Fruit fly (Drosophila melanogaster): ENCODE measurements around the gene CG31415.

CG31415 gene

dm6 chr3R:9771519-9771972 lies 28.2 kb downstream of the CG31415 start, which contains the start of gene CG9471 (continued):
- TF ChIP-seq CG9817 (tag; optimal IDR thresholded peaks at IDR 0.05) (peak; percentile 92), CG12659 (GFP tag; optimal IDR thresholded peaks at IDR 0.05) (peak; percentile 93), sc (optimal IDR thresholded peaks at IDR 0.05) (no peak), sc (GFP tag; optimal IDR thresholded peaks at IDR 0.05) (peak; percentile 78), CG18476 (GFP tag; optimal IDR thresholded peaks at IDR 0.05) (peak; percentile 89), CG3281 (GFP tag; optimal IDR thresholded peaks at IDR 0.05) (peak; percentile 93), Deaf1 (tag; optimal IDR thresholded peaks at IDR 0.05) (peak; percentile 73), CG16815 (GFP tag; optimal IDR thresholded peaks at IDR 0.05) (peak; percentile 87), BtbVII (GFP tag; optimal IDR thresholded peaks at IDR 0.05) (peak; percentile 89), CG18599 (GFP tag; optimal IDR thresholded peaks at IDR 0.05) (peak; percentile 94), CG13894 (tag; optimal IDR thresholded peaks at IDR 0.05) (peak; percentile 87), CG6791 (GFP tag; IDR thresholded peaks at IDR 0.05; ENCODE audit: partially characterized antibody) (no peak), Xrp1 (GFP tag; IDR thresholded peaks at IDR 0.05) (peak; percentile 95), cas (GFP tag; IDR thresholded peaks at IDR 0.05) (peak; percentile 91), jing (GFP tag; optimal IDR thresholded peaks at IDR 0.05) (no peak), aop (GFP tag; IDR thresholded peaks at IDR 0.05) (peak; percentile 80), bbx (GFP tag; IDR thresholded peaks at IDR 0.05; ENCODE audit: partially characterized antibody) (no peak), danr (GFP tag; IDR thresholded peaks at IDR 0.05) (peak; percentile 74), CG4360 (GFP tag; IDR thresholded peaks at IDR 0.05) (peak; percentile 61), Kr (GFP tag; optimal IDR thresholded peaks at IDR 0.05) (no peak), sna (GFP tag; IDR thresholded peaks at IDR 0.05; ENCODE audit: partially characterized antibody) (no peak), B-H2 (GFP tag; optimal IDR thresholded peaks at IDR 0.05) (peak; percentile 91), inv (GFP tag; IDR thresholded peaks at IDR 0.05; ENCODE audit: partially characterized antibody) (no peak), caup (GFP tag; optimal IDR thresholded peaks at IDR 0.05; ENCODE audit: severe bottlenecking) (peak; percentile 87), ash1 (GFP tag; optimal IDR thresholded peaks at IDR 0.05) (no peak), CG17612 (GFP tag; IDR thresholded peaks at IDR 0.05) (peak; percentile 78), CG17829 (tag; optimal IDR thresholded peaks at IDR 0.05) (peak; percentile 91), dysf (GFP tag; IDR thresholded peaks at IDR 0.05) (peak; percentile 94), CG10979 (tag; optimal IDR thresholded peaks at IDR 0.05) (peak; percentile 86), mld (GFP tag; IDR thresholded peaks at IDR 0.05; ENCODE audit: partially characterized antibody) (no peak), CG3838 (GFP tag; optimal IDR thresholded peaks at IDR 0.05) (peak; percentile 56), HHEX (GFP tag; optimal IDR thresholded peaks at IDR 0.05) (peak; percentile 93), CG10431 (GFP tag; optimal IDR thresholded peaks at IDR 0.05) (peak; percentile 62), CG1832 (GFP tag; optimal IDR thresholded peaks at IDR 0.05) (no peak), sisA (GFP tag; IDR thresholded peaks at IDR 0.05) (peak; percentile 93), dmrt11E (tag; optimal IDR thresholded peaks at IDR 0.05) (peak; percentile 83), CTCF (GFP tag; optimal IDR thresholded peaks at IDR 0.05) (peak; percentile 26), vfl (GFP tag; optimal IDR thresholded peaks at IDR 0.05) (peak; percentile 82), kni (GFP tag; optimal IDR thresholded peaks at IDR 0.05) (peak; percentile 30), CG9215 (GFP tag; IDR thresholded peaks at IDR 0.05) (peak; percentile 87), CG17361 (GFP tag; IDR thresholded peaks at IDR 0.05) (peak; percentile 93), Ssrp (tag; optimal IDR thresholded peaks at IDR 0.05) (peak; percentile 87), CG3847 (GFP tag; IDR thresholded peaks at IDR 0.05) (peak; percentile 89), cg (GFP tag; optimal IDR thresholded peaks at IDR 0.05) (no peak), fru (optimal IDR thresholded peaks at IDR 0.05) (no peak), Dfd (GFP tag; optimal IDR thresholded peaks at IDR 0.05) (no peak), ind (GFP tag; optimal IDR thresholded peaks at IDR 0.05) (peak; percentile 93), CG7963 (GFP tag; IDR thresholded peaks at IDR 0.05; ENCODE audit: partially characterized antibody) (no peak), Adf1 (GFP tag; IDR thresholded peaks at IDR 0.05) (peak; percentile 71), crc (GFP tag; optimal IDR thresholded peaks at IDR 0.05) (peak; percentile 85), CG6765 (GFP tag; optimal IDR thresholded peaks at IDR 0.05) (peak; percentile 88)
